Worm (Caenorhabditis elegans): ENCODE measurements around the gene nhr-179.

DNA sequence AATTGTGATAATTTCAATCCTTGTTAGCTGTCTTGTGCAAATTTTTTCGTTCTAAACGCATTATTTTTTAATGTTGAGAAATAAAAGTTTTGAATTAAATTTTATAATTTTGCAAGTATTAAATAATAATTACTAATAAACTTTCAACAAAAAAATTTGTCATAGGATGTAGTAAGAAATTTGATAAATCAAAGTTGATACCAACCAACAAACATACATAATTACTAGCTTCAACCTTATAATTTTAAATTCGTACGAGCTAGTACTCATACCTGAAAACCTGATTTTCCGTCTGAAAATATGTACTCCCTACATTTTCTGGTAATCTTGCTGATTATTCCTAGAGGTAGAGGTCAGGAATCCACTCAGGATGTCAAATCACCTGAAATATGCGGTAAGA is 32.4 kb upstream of the nhr-179 start, which contains the start of gene irld-44:
- TF ChIP-seq R02D3.7 (tag; optimal IDR thresholded peaks at IDR 0.05): no peak
- no peak for TF ChIP-seq ztf-4 (tag; optimal IDR thresholded peaks at IDR 0.05)
- no peak for TF ChIP-seq snpc-4 (tag; optimal IDR thresholded peaks at IDR 0.05)
- no peak for TF ChIP-seq nhr-11 (tag; optimal IDR thresholded peaks at IDR 0.05)
- no peak for TF ChIP-seq nhr-76 (tag; optimal IDR thresholded peaks at IDR 0.05)
- TF ChIP-seq elt-3 (tag; optimal IDR thresholded peaks at IDR 0.05): no peak
- TF ChIP-seq fos-1 (tag; optimal IDR thresholded peaks at IDR 0.05): no peak
- no peak for TF ChIP-seq skn-1 (tag; optimal IDR thresholded peaks at IDR 0.05)
- no peak for TF ChIP-seq ztf-11 (tag; optimal IDR thresholded peaks at IDR 0.05)
- TF ChIP-seq ama-1 (optimal IDR thresholded peaks at IDR 0.05): no peak
- no peak for TF ChIP-seq nhr-77 (tag; optimal IDR thresholded peaks at IDR 0.05)

All from whole organism, L3 larva.